Worm (Caenorhabditis elegans) whole organism, L4 larva: ENCODE results near the gene ztf-29.

Experiments used
- D1046.2 ChIP-seq: fragments of 200-800 bp; sonication (Bioruptor generic); IDR thresholded peaks from 2 replicates; pipeline ENCODE4 v1.3.6; 2022; ENCODE audit warnings: missing genetic modification characterization, missing compliant biosample characterization
- F10B5.3 ChIP-seq: sonication (generic microtip); optimal IDR thresholded peaks from 2 replicates; lab custom pipeline; 2016; ENCODE audit warnings: mild to moderate bottlenecking, missing genetic modification characterization, missing compliant biosample characterization
- F26F4.8 ChIP-seq: fragments of 200-800 bp; sonication (Bioruptor generic); conservative IDR thresholded peaks from 2 replicates; pipeline ENCODE4 v1.3.6; 2022; ENCODE audit warnings: missing genetic modification characterization, missing compliant biosample characterization
- F37D6.2 ChIP-seq: sonication (generic microtip); optimal IDR thresholded peaks from 2 replicates; lab custom pipeline; 2016; ENCODE audit warnings: mild to moderate bottlenecking, missing genetic modification characterization, missing compliant biosample characterization
- F44E2.7 ChIP-seq: fragments of 200-800 bp; sonication (Bioruptor generic); IDR thresholded peaks from 2 replicates; pipeline ENCODE4 v2.1.2; 2022; ENCODE audit warnings: missing genetic modification characterization, missing compliant biosample characterization
- Y5F2A.4 ChIP-seq: fragments of 200-800 bp; sonication (Bioruptor generic); optimal IDR thresholded peaks from 2 replicates; lab custom pipeline; 2018; ENCODE audit warnings: mild to moderate bottlenecking, missing genetic modification characterization, missing compliant biosample characterization
- ZK546.5 ChIP-seq, 2 experiments: sonication (generic microtip); optimal IDR thresholded peaks; 2 replicates each; lab custom pipeline; 2017; ENCODE audit warnings: missing biosample characterization in 2 of 2, missing genetic modification characterization in 2 of 2
- ama-1 ChIP-seq: fragments of 150-350 bp; optimal IDR thresholded peaks from 2 replicates; lab custom pipeline; 2014; ENCODE audit warnings: inconsistent platforms, mixed read lengths
- arid-1 ChIP-seq: fragments of 200-800 bp; sonication (Bioruptor generic); conservative IDR thresholded peaks from 2 replicates; pipeline ENCODE4 v1.3.6; 2022; ENCODE audit warnings: missing genetic modification reagents, missing genetic modification characterization, missing compliant biosample characterization
- ceh-28 ChIP-seq: fragments of 150-350 bp; optimal IDR thresholded peaks from 2 replicates; lab custom pipeline; 2014; ENCODE audit warnings: missing biosample characterization, missing genetic modification reagents, missing genetic modification characterization
- ceh-32 ChIP-seq: sonication (generic microtip); optimal IDR thresholded peaks from 2 replicates; lab custom pipeline; 2016; ENCODE audit warnings: mild to moderate bottlenecking, missing genetic modification characterization, missing compliant biosample characterization; ENCODE audit not compliant: poor library complexity
- ctbp-1 ChIP-seq: fragments of 200-800 bp; sonication (Bioruptor generic); IDR thresholded peaks from 2 replicates; pipeline ENCODE4 v1.3.6; 2022; ENCODE audit warnings: missing genetic modification reagents, missing genetic modification characterization, missing compliant biosample characterization
- daf-19 ChIP-seq: fragments of 200-800 bp; sonication (Bioruptor generic); conservative IDR thresholded peaks from 2 replicates; pipeline ENCODE4 v1.3.6; 2022; ENCODE audit warnings: missing genetic modification characterization, missing compliant biosample characterization
- dmd-6 ChIP-seq: fragments of 200-800 bp; sonication (Bioruptor generic); IDR thresholded peaks from 2 replicates; pipeline ENCODE4 v1.3.6; 2022; ENCODE audit warnings: missing genetic modification reagents, missing genetic modification characterization, missing compliant biosample characterization
- dmd-8 ChIP-seq: fragments of 200-800 bp; sonication (Bioruptor generic); IDR thresholded peaks from 2 replicates; pipeline ENCODE4 v1.3.6; 2022; ENCODE audit warnings: missing genetic modification characterization, missing compliant biosample characterization
- dve-1 ChIP-seq: sonication (generic microtip); optimal IDR thresholded peaks from 2 replicates; lab custom pipeline; 2017; ENCODE audit warnings: antibody characterized with exemption, mild to moderate bottlenecking, missing genetic modification characterization, missing compliant biosample characterization; ENCODE audit not compliant: insufficient read depth
- egl-43 ChIP-seq: fragments of 200-800 bp; sonication (Bioruptor generic); IDR thresholded peaks from 2 replicates; pipeline ENCODE4 v1.3.6; 2022; ENCODE audit warnings: missing genetic modification reagents, missing genetic modification characterization, missing compliant biosample characterization
- fos-1 ChIP-seq: fragments of 150-350 bp; optimal IDR thresholded peaks from 2 replicates; lab custom pipeline; 2014; ENCODE audit warnings: missing biosample characterization, missing genetic modification characterization
- hlh-11 ChIP-seq: fragments of 200-800 bp; sonication (Bioruptor generic); optimal IDR thresholded peaks from 2 replicates; lab custom pipeline; 2018; ENCODE audit warnings: mild to moderate bottlenecking, missing genetic modification characterization, missing compliant biosample characterization
- hlh-30 ChIP-seq: sonication (generic microtip); optimal IDR thresholded peaks from 2 replicates; lab custom pipeline; 2017; ENCODE audit warnings: antibody characterized with exemption, mild to moderate bottlenecking, missing genetic modification characterization, missing compliant biosample characterization; ENCODE audit not compliant: insufficient read depth
- lim-7 ChIP-seq: fragments of 200-800 bp; sonication (Bioruptor generic); IDR thresholded peaks from 2 replicates; pipeline ENCODE4 v1.3.6; 2022; ENCODE audit warnings: missing genetic modification characterization, missing compliant biosample characterization
- lin-15B ChIP-seq: fragments of 150-350 bp; sonication (generic microtip); optimal IDR thresholded peaks from 3 replicates; lab custom pipeline; 2014; ENCODE audit warnings: missing biosample characterization, missing genetic modification characterization
- lin-38 ChIP-seq: fragments of 200-800 bp; sonication (Bioruptor generic); IDR thresholded peaks from 2 replicates; pipeline ENCODE4 v1.3.6; 2022; ENCODE audit warnings: missing genetic modification reagents, missing genetic modification characterization, missing compliant biosample characterization
- lin-39 ChIP-seq: fragments of 150-350 bp; optimal IDR thresholded peaks from 2 replicates; lab custom pipeline; 2014; ENCODE audit warnings: missing biosample characterization, missing genetic modification reagents, missing genetic modification characterization
- mdl-1 ChIP-seq, 2 experiments: fragments of 150-350 bp in 1 of 2; sonication (generic microtip) in 1 of 2; optimal IDR thresholded peaks; 2 replicates each; lab custom pipeline; 2014 to 2017; ENCODE audit warnings: missing biosample characterization in 2 of 2, missing genetic modification characterization in 2 of 2
- mxl-2 ChIP-seq: fragments of 200-800 bp; sonication (Bioruptor generic); conservative IDR thresholded peaks from 2 replicates; pipeline ENCODE4 v1.3.6; 2022; ENCODE audit warnings: missing genetic modification reagents, missing genetic modification characterization, missing compliant biosample characterization
- nhr-11 ChIP-seq: fragments of 150-350 bp; optimal IDR thresholded peaks from 2 replicates; lab custom pipeline; 2014; ENCODE audit warnings: missing biosample characterization, missing genetic modification characterization
- snpc-1.2 ChIP-seq: fragments of 200-800 bp; sonication (Bioruptor generic); IDR thresholded peaks from 2 replicates; pipeline ENCODE4 v1.3.6; 2022; ENCODE audit warnings: missing genetic modification reagents, missing genetic modification characterization, missing compliant biosample characterization
- spr-3 ChIP-seq: fragments of 200-800 bp; sonication (Bioruptor generic); optimal IDR thresholded peaks from 2 replicates; lab custom pipeline; 2018; ENCODE audit warnings: mild to moderate bottlenecking, missing genetic modification characterization, missing compliant biosample characterization
- tag-97 ChIP-seq: fragments of 200-800 bp; sonication (Bioruptor generic); IDR thresholded peaks from 2 replicates; pipeline ENCODE4 v1.3.6; 2022; ENCODE audit warnings: missing genetic modification characterization, missing compliant biosample characterization
- tra-1 ChIP-seq: fragments of 200-800 bp; sonication (Bioruptor generic); IDR thresholded peaks from 2 replicates; pipeline ENCODE4 v1.3.6; 2022; ENCODE audit warnings: missing genetic modification reagents, missing genetic modification characterization, missing compliant biosample characterization
- vab-7 ChIP-seq: fragments of 200-800 bp; sonication (Bioruptor generic); IDR thresholded peaks from 2 replicates; pipeline ENCODE4 v1.3.6; 2022; ENCODE audit warnings: missing genetic modification reagents, missing genetic modification characterization, missing compliant biosample characterization
- zip-2 ChIP-seq: fragments of 150-350 bp; optimal IDR thresholded peaks from 2 replicates; lab custom pipeline; 2014; ENCODE audit warnings: missing biosample characterization, missing genetic modification characterization
- ztf-11 ChIP-seq: fragments of 150-350 bp; optimal IDR thresholded peaks from 2 replicates; lab custom pipeline; 2014; ENCODE audit warnings: missing biosample characterization, missing genetic modification characterization

Gene ztf-29

ce11 chrIII:11590255-11590654, 29.3 kb downstream of the ztf-29 start:
- TF ChIP-seq lim-7 (GFP tag; lab: Robert Waterston, UW) (no peak), lin-38 (GFP tag; lab: Robert Waterston, UW) (peak; percentile 80)

ce11 chrIII:11592096-11592495, 31.1 kb downstream of the ztf-29 start:
- TF ChIP-seq ceh-28 (peak; percentile 84), nhr-11 (tag; lab: Kevin White, UChicago) (no peak), zip-2 (tag; lab: Kevin White, UChicago) (no peak)

- no peak for TF ChIP-seq tag-97
- TF ChIP-seq ama-1 (lab: Kevin White, UChicago), result no peak
- no peak for TF ChIP-seq dve-1 (tag; lab: Kevin White, UChicago)
- no peak for TF ChIP-seq daf-19 (GFP tag; lab: Robert Waterston, UW)
- no peak for TF ChIP-seq F37D6.2
- no peak for TF ChIP-seq dmd-6 (GFP tag; lab: Robert Waterston, UW)
- no peak for TF ChIP-seq lin-39 (tag; lab: Kevin White, UChicago)
- no peak for TF ChIP-seq ctbp-1 (GFP tag; lab: Robert Waterston, UW)
- no peak for TF ChIP-seq ztf-11 (tag; lab: Kevin White, UChicago)
- no peak for TF ChIP-seq F10B5.3 (tag; lab: Kevin White, UChicago)
Measured at ce11 chrIII:11607870-11608269, 46.9 kb downstream of the ztf-29 start, which contains the start of gene Y66D12A.1. Gene Y66D12A.1, plus strand, starts transcription at chrIII:11608170.

- TF ChIP-seq snpc-1.2 (GFP tag; lab: Robert Waterston, UW), result 0 out of 2 replicates have a peak, but pooled peaks have one; percentile 24
- TF ChIP-seq lim-7 (GFP tag; lab: Robert Waterston, UW), result 0 out of 2 replicates have a peak, but pooled peaks have one; percentile 45
- 0 out of 2 replicates have a peak, but pooled peaks have one; percentile 9 for TF ChIP-seq tra-1 (GFP tag; lab: Robert Waterston, UW)
- TF ChIP-seq ctbp-1 (GFP tag; lab: Robert Waterston, UW), result 0 out of 2 replicates have a peak, but pooled peaks have one; percentile 32
- TF ChIP-seq dmd-8 (GFP tag; lab: Robert Waterston, UW), result 0 out of 2 replicates have a peak, but pooled peaks have one; percentile 53
- TF ChIP-seq egl-43 (GFP tag; lab: Robert Waterston, UW), result peak; percentile 56; the same call in 1 of the 2 replicates
- peak; percentile 62 for TF ChIP-seq lin-38 (GFP tag; lab: Robert Waterston, UW)
Measured at ce11 chrIII:11608970-11609369, 48.0 kb downstream of the ztf-29 start.

ce11 chrIII:11609568-11609967, 48.6 kb downstream of the ztf-29 start, which contains the start of gene Y66D12A.30:
Gene Y66D12A.30, plus strand, starts transcription at chrIII:11609868.
- TF ChIP-seq hlh-11 (tag; lab: Kevin White, UChicago), result no peak
- TF ChIP-seq lin-15B, result no peak
- no peak for TF ChIP-seq ceh-28
- no peak for TF ChIP-seq nhr-11 (tag; lab: Kevin White, UChicago)
- TF ChIP-seq snpc-1.2 (GFP tag; lab: Robert Waterston, UW), result no peak
- no peak for TF ChIP-seq vab-7 (GFP tag; lab: Robert Waterston, UW)
- no peak for TF ChIP-seq ceh-32
- no peak for TF ChIP-seq F26F4.8 (GFP tag; lab: Robert Waterston, UW)
- TF ChIP-seq F44E2.7 (GFP tag; lab: Robert Waterston, UW), result no peak
- no peak for TF ChIP-seq arid-1 (GFP tag; lab: Robert Waterston, UW)
- no peak for TF ChIP-seq hlh-30
- TF ChIP-seq D1046.2 (GFP tag; lab: Robert Waterston, UW), result no peak
- no peak for TF ChIP-seq spr-3
- no peak for TF ChIP-seq Y5F2A.4
- no peak for TF ChIP-seq mxl-2 (GFP tag; lab: Robert Waterston, UW)
- TF ChIP-seq ZK546.5 (tag; optimal IDR thresholded peaks at IDR 0.05; lab: Kevin White, UChicago), result no peak
- no peak for TF ChIP-seq lin-38 (GFP tag; lab: Robert Waterston, UW)
- TF ChIP-seq fos-1 (tag; lab: Kevin White, UChicago), result no peak
- TF ChIP-seq mdl-1 (tag; optimal IDR thresholded peaks at IDR 0.05; lab: Kevin White, UChicago), result no peak
